Fruit fly (Drosophila melanogaster): ENCODE results near the gene Fum4.

Fum4 gene

dm6 chr2L:10201743-10202142 is 10.4 kb upstream of the Fum4 start (continued):
- 0 out of 2 replicates have a peak, but pooled peaks have one; percentile 44 for TF ChIP-seq sob (GFP tag; IDR thresholded peaks at IDR 0.05)
- no peak for TF ChIP-seq lov (optimal IDR thresholded peaks at IDR 0.05)
- 0 out of 3 replicates have a peak, but pooled peaks have one; percentile 23 for TF ChIP-seq lov (GFP tag; IDR thresholded peaks at IDR 0.05)

dm6 chr2L:10200847-10201246 is 9.6 kb upstream of the Fum4 start, which contains the start of the genes Ripalpha and RpL7:
TSS of gene Ripalpha (minus strand) at chr2L:10200974.
TSS of gene RpL7 (plus strand) at chr2L:10201004.
- TF ChIP-seq CG8478 (optimal IDR thresholded peaks at IDR 0.05), result no peak
- TF ChIP-seq CG6765 (GFP tag; optimal IDR thresholded peaks at IDR 0.05), result peak; percentile 100
- peak; percentile 99 for TF ChIP-seq kni (GFP tag; optimal IDR thresholded peaks at IDR 0.05)
- peak; percentile 66; the same call in 2 of the 3 replicates for TF ChIP-seq Doc3 (GFP tag; IDR thresholded peaks at IDR 0.05; ENCODE audit: partially characterized antibody)
- peak; percentile 96 for TF ChIP-seq ttk (GFP tag; IDR thresholded peaks at IDR 0.05)
- TF ChIP-seq MTF-1 (GFP tag; optimal IDR thresholded peaks at IDR 0.05; ENCODE audit: borderline replicate concordance), result peak; percentile 98
- peak; percentile 81 for TF ChIP-seq sd (tag; optimal IDR thresholded peaks at IDR 0.05)
- TF ChIP-seq gsb-n (tag; optimal IDR thresholded peaks at IDR 0.05), result peak; percentile 96
- peak; percentile 88 for TF ChIP-seq peb (GFP tag; IDR thresholded peaks at IDR 0.05)
- TF ChIP-seq CG13624 (GFP tag; optimal IDR thresholded peaks at IDR 0.05), result peak; percentile 99
- peak; percentile 88 for TF ChIP-seq vnd (GFP tag; IDR thresholded peaks at IDR 0.05; ENCODE audit: partially characterized antibody)
- peak; percentile 92 for TF ChIP-seq CG2712 (tag; optimal IDR thresholded peaks at IDR 0.05)
- TF ChIP-seq CG17802 (tag; optimal IDR thresholded peaks at IDR 0.05), result peak; percentile 91
- peak; percentile 98 for TF ChIP-seq CG1603 (tag; optimal IDR thresholded peaks at IDR 0.05)
- TF ChIP-seq CG8765 (GFP tag; IDR thresholded peaks at IDR 0.05), result peak; percentile 88
- peak; percentile 93 for TF ChIP-seq lmd (GFP tag; IDR thresholded peaks at IDR 0.05)
- peak; percentile 97 for TF ChIP-seq CG15514 (GFP tag; optimal IDR thresholded peaks at IDR 0.05)
- TF ChIP-seq CG5245 (GFP tag; optimal IDR thresholded peaks at IDR 0.05), result peak; percentile 97
- TF ChIP-seq wdn (GFP tag; IDR thresholded peaks at IDR 0.05), result peak; percentile 97
- peak; percentile 99 for TF ChIP-seq CG10209 (GFP tag; optimal IDR thresholded peaks at IDR 0.05)
- peak; percentile 90 for TF ChIP-seq stc (GFP tag; IDR thresholded peaks at IDR 0.05)
- TF ChIP-seq fru (optimal IDR thresholded peaks at IDR 0.05), result no peak
- TF ChIP-seq twi (tag; optimal IDR thresholded peaks at IDR 0.05), result peak; percentile 80
- peak; percentile 96 for TF ChIP-seq Asciz (GFP tag; optimal IDR thresholded peaks at IDR 0.05)
- peak; percentile 98 for TF ChIP-seq Dref (GFP tag; IDR thresholded peaks at IDR 0.05)
- TF ChIP-seq CG17186 (GFP tag; optimal IDR thresholded peaks at IDR 0.05), result peak; percentile 99
- peak; percentile 84 for TF ChIP-seq Drgx (GFP tag; IDR thresholded peaks at IDR 0.05)
- TF ChIP-seq CG6654 (GFP tag; optimal IDR thresholded peaks at IDR 0.05), result peak; percentile 90
- peak; percentile 88; the same call in 3 of the 4 replicates for TF ChIP-seq Gug (GFP tag; IDR thresholded peaks at IDR 0.05)
- TF ChIP-seq lov (optimal IDR thresholded peaks at IDR 0.05), result no peak
- TF ChIP-seq lov (GFP tag; IDR thresholded peaks at IDR 0.05), result peak; percentile 99
- TF ChIP-seq CG2202 (tag; optimal IDR thresholded peaks at IDR 0.05), result peak; percentile 95
- TF ChIP-seq ewg (GFP tag; optimal IDR thresholded peaks at IDR 0.05), result peak; percentile 98
- peak; percentile 96 for TF ChIP-seq pum (GFP tag; optimal IDR thresholded peaks at IDR 0.05)
- TF ChIP-seq CG12071 (GFP tag; optimal IDR thresholded peaks at IDR 0.05), result peak; percentile 98
- TF ChIP-seq ranshi (GFP tag; IDR thresholded peaks at IDR 0.05), result peak; percentile 97
- TF ChIP-seq CG12236 (GFP tag; optimal IDR thresholded peaks at IDR 0.05), result peak; percentile 98
- TF ChIP-seq ssp (GFP tag; IDR thresholded peaks at IDR 0.05), result peak; percentile 88
- peak; percentile 92 for TF ChIP-seq CG18011 (GFP tag; optimal IDR thresholded peaks at IDR 0.05)
- peak; percentile 98 for TF ChIP-seq CG12104 (GFP tag; optimal IDR thresholded peaks at IDR 0.05)
- TF ChIP-seq tin (GFP tag; optimal IDR thresholded peaks at IDR 0.05), result peak; percentile 92
- TF ChIP-seq CG7271 (tag; optimal IDR thresholded peaks at IDR 0.05), result peak; percentile 98
- TF ChIP-seq CG17568 (GFP tag; optimal IDR thresholded peaks at IDR 0.05), result peak; percentile 95
- TF ChIP-seq CG9797 (GFP tag; optimal IDR thresholded peaks at IDR 0.05), result peak; percentile 99
- peak; percentile 94 for TF ChIP-seq CG6272 (GFP tag; IDR thresholded peaks at IDR 0.05)
- TF ChIP-seq MBD-R2 (GFP tag; IDR thresholded peaks at IDR 0.05), result peak; percentile 99
- peak; percentile 98 for TF ChIP-seq zfh2 (GFP tag; optimal IDR thresholded peaks at IDR 0.05)
- TF ChIP-seq CG15011 (GFP tag; optimal IDR thresholded peaks at IDR 0.05), result peak; percentile 96
- TF ChIP-seq br (optimal IDR thresholded peaks at IDR 0.05), result no peak

Data from whole organism, embryonic.